Fruit fly (Drosophila melanogaster) whole organism, embryonic: Measurements from ENCODE around the gene ft.

ENCODE experiments used
- CG12155 ChIP-seq: fragments of 200-800 bp; sonication (Bioruptor generic); optimal IDR thresholded peaks from 3 replicates; lab custom pipeline; 2016; ENCODE audit warnings: missing biosample characterization, missing genetic modification characterization
- CG12391 ChIP-seq: fragments of 200-800 bp; sonication (Bioruptor generic); optimal IDR thresholded peaks from 3 replicates; lab custom pipeline; 2018; ENCODE audit warnings: missing biosample characterization, mild to moderate bottlenecking, missing genetic modification characterization, moderate library complexity
- CG13287 ChIP-seq: fragments of 200-800 bp; sonication (Bioruptor generic); IDR thresholded peaks from 2 replicates; pipeline ENCODE4 v1.3.6; 2022; ENCODE audit warnings: missing biosample characterization, missing genetic modification characterization; ENCODE audit not compliant: partially characterized antibody
- CG13894 ChIP-seq: fragments of 200-800 bp; sonication (Bioruptor generic); optimal IDR thresholded peaks from 3 replicates; lab custom pipeline; 2018; ENCODE audit warnings: missing biosample characterization, mild to moderate bottlenecking, missing genetic modification characterization, moderate library complexity
- CG14710 ChIP-seq: fragments of 200-800 bp; sonication (Bioruptor generic); optimal IDR thresholded peaks from 3 replicates; lab custom pipeline; 2019; ENCODE audit warnings: missing biosample characterization, mild to moderate bottlenecking, missing genetic modification characterization, moderate library complexity
- CG15696 ChIP-seq: fragments of 200-800 bp; sonication (Bioruptor generic); optimal IDR thresholded peaks from 2 replicates; lab custom pipeline; 2019; ENCODE audit warnings: missing biosample characterization, mild to moderate bottlenecking, missing genetic modification characterization, moderate library complexity
- CG17328 ChIP-seq: fragments of 200-800 bp; sonication (Bioruptor generic); IDR thresholded peaks from 2 replicates; pipeline ENCODE4 v1.3.6; 2022; ENCODE audit warnings: missing biosample characterization, missing genetic modification characterization
- CG17829 ChIP-seq: fragments of 200-800 bp; optimal IDR thresholded peaks from 2 replicates; lab custom pipeline; 2019; ENCODE audit warnings: missing biosample characterization, mild to moderate bottlenecking, missing genetic modification characterization, moderate library complexity
- CG18262 ChIP-seq: fragments of 200-800 bp; optimal IDR thresholded peaks from 3 replicates; lab custom pipeline; 2019; ENCODE audit warnings: missing biosample characterization, mild to moderate bottlenecking, missing genetic modification characterization, moderate library complexity
- CG2712 ChIP-seq: fragments of 200-800 bp; optimal IDR thresholded peaks from 3 replicates; lab custom pipeline; 2019; ENCODE audit warnings: missing biosample characterization, mild to moderate bottlenecking, missing genetic modification characterization, moderate library complexity
- CG3065 ChIP-seq: fragments of 200-800 bp; sonication (Bioruptor generic); optimal IDR thresholded peaks from 2 replicates; lab custom pipeline; 2016; ENCODE audit warnings: missing biosample characterization, missing genetic modification characterization
- CG3281 ChIP-seq: fragments of 200-800 bp; sonication (Bioruptor generic); optimal IDR thresholded peaks from 3 replicates; lab custom pipeline; 2017; ENCODE audit warnings: missing biosample characterization, mild to moderate bottlenecking, missing genetic modification characterization
- CG4360 ChIP-seq: fragments of 200-800 bp; sonication (Bioruptor generic); IDR thresholded peaks from 2 replicates; pipeline ENCODE4 v1.3.6; 2022; ENCODE audit warnings: missing biosample characterization, missing genetic modification characterization
- CG4424 ChIP-seq: fragments of 200-800 bp; sonication (Bioruptor generic); optimal IDR thresholded peaks from 3 replicates; lab custom pipeline; 2016; ENCODE audit warnings: missing biosample characterization, missing genetic modification characterization
- CG5245 ChIP-seq: fragments of 200-800 bp; sonication (Bioruptor generic); optimal IDR thresholded peaks from 3 replicates; lab custom pipeline; 2016; ENCODE audit warnings: missing biosample characterization, missing genetic modification characterization
- CG6689 ChIP-seq: fragments of 200-800 bp; sonication (Bioruptor generic); IDR thresholded peaks from 2 replicates; pipeline ENCODE4 v1.3.6; 2022; ENCODE audit warnings: missing biosample characterization, missing genetic modification characterization
- CG6813 ChIP-seq: fragments of 200-800 bp; sonication (Bioruptor generic); optimal IDR thresholded peaks from 2 replicates; lab custom pipeline; 2017; ENCODE audit warnings: missing biosample characterization, missing genetic modification characterization, mild to moderate bottlenecking, moderate library complexity, missing genetic modification reagents
- CG7928 ChIP-seq: fragments of 200-800 bp; sonication (Bioruptor generic); optimal IDR thresholded peaks from 2 replicates; lab custom pipeline; 2017; ENCODE audit warnings: missing biosample characterization, mild to moderate bottlenecking, missing genetic modification characterization
- CG8765 ChIP-seq: fragments of 200-800 bp; sonication (Bioruptor generic); IDR thresholded peaks from 2 replicates; pipeline ENCODE4 v1.3.6; 2022; ENCODE audit warnings: missing biosample characterization, missing genetic modification characterization
- CG9932 ChIP-seq: fragments of 200-800 bp; sonication (Bioruptor generic); IDR thresholded peaks from 2 replicates; pipeline ENCODE4 v1.3.6; 2022; ENCODE audit warnings: missing biosample characterization, missing genetic modification characterization
- CHES-1-like ChIP-seq: fragments of 200-800 bp; sonication (Bioruptor generic); optimal IDR thresholded peaks from 2 replicates; lab custom pipeline; 2016; ENCODE audit warnings: missing biosample characterization, missing genetic modification characterization
- Chrac-16 ChIP-seq: fragments of 200-800 bp; sonication (Bioruptor generic); optimal IDR thresholded peaks from 3 replicates; lab custom pipeline; 2016; ENCODE audit warnings: missing biosample characterization, missing genetic modification characterization
- HmgZ ChIP-seq: fragments of 200-800 bp; sonication (Bioruptor generic); optimal IDR thresholded peaks from 2 replicates; lab custom pipeline; 2018; ENCODE audit warnings: missing biosample characterization, mild to moderate bottlenecking, missing genetic modification characterization
- Hmr ChIP-seq: fragments of 200-800 bp; sonication (Bioruptor generic); optimal IDR thresholded peaks from 3 replicates; lab custom pipeline; 2017; ENCODE audit warnings: mild to moderate bottlenecking, missing biosample characterization, missing genetic modification reagents, missing genetic modification characterization
- Hmx ChIP-seq: fragments of 200-800 bp; sonication (Bioruptor generic); optimal IDR thresholded peaks from 2 replicates; lab custom pipeline; 2016; ENCODE audit warnings: missing biosample characterization, missing genetic modification characterization
- Nf-YA ChIP-seq: fragments of 200-800 bp; sonication (Bioruptor generic); IDR thresholded peaks from 2 replicates; pipeline ENCODE4 v1.3.6; 2022; ENCODE audit warnings: missing biosample characterization, missing genetic modification characterization
- Oli ChIP-seq: fragments of 200-800 bp; sonication (Bioruptor generic); optimal IDR thresholded peaks from 2 replicates; lab custom pipeline; 2018; ENCODE audit warnings: missing biosample characterization, mild to moderate bottlenecking, missing genetic modification characterization, moderate library complexity
- Opbp ChIP-seq: fragments of 200-800 bp; sonication (Bioruptor generic); IDR thresholded peaks from 3 replicates; pipeline ENCODE4 v1.3.6; 2022; ENCODE audit warnings: missing biosample characterization, missing genetic modification characterization; ENCODE audit not compliant: partially characterized antibody
- bsh ChIP-seq, 2 experiments: fragments of 200-800 bp; sonication (Bioruptor generic); optimal IDR thresholded peaks; 2 replicates each; lab custom pipeline; 2017 to 2018; ENCODE audit warnings: mild to moderate bottlenecking in 2 of 2, missing biosample characterization in 2 of 2, missing genetic modification characterization in 2 of 2, moderate library complexity in 1 of 2
- cg ChIP-seq: fragments of 200-800 bp; sonication (Bioruptor generic); optimal IDR thresholded peaks from 3 replicates; lab custom pipeline; 2019; ENCODE audit warnings: missing biosample characterization, mild to moderate bottlenecking, missing genetic modification characterization, moderate library complexity
- crc ChIP-seq: fragments of 200-800 bp; sonication (Bioruptor generic); optimal IDR thresholded peaks from 2 replicates; lab custom pipeline; 2016; ENCODE audit warnings: missing biosample characterization, missing genetic modification characterization
- dmrt11E ChIP-seq: fragments of 200-800 bp; sonication (Bioruptor generic); optimal IDR thresholded peaks from 3 replicates; lab custom pipeline; 2018; ENCODE audit warnings: missing biosample characterization, mild to moderate bottlenecking, missing genetic modification characterization, moderate library complexity
- dmrt99B ChIP-seq: fragments of 200-800 bp; sonication (Bioruptor generic); optimal IDR thresholded peaks from 2 replicates; lab custom pipeline; 2018; ENCODE audit warnings: missing biosample characterization, mild to moderate bottlenecking, missing genetic modification characterization, moderate library complexity
- fd96Cb ChIP-seq: fragments of 200-800 bp; sonication (Bioruptor generic); optimal IDR thresholded peaks from 2 replicates; lab custom pipeline; 2018; ENCODE audit warnings: missing biosample characterization, mild to moderate bottlenecking, missing genetic modification characterization, moderate library complexity
- fru ChIP-seq: fragments of >200 bp; optimal IDR thresholded peaks from 2 replicates; lab custom pipeline; 2017
- jing ChIP-seq: fragments of 200-800 bp; sonication (Bioruptor generic); optimal IDR thresholded peaks from 2 replicates; lab custom pipeline; 2018; ENCODE audit warnings: missing biosample characterization, mild to moderate bottlenecking, missing genetic modification characterization
- kni ChIP-seq: fragments of 200-800 bp; sonication (Bioruptor generic); optimal IDR thresholded peaks from 3 replicates; lab custom pipeline; 2017; ENCODE audit warnings: mild to moderate bottlenecking, missing biosample characterization, missing genetic modification reagents, missing genetic modification characterization
- lmd ChIP-seq: fragments of 200-800 bp; sonication (Bioruptor generic); IDR thresholded peaks from 2 replicates; pipeline ENCODE4 v1.3.6; 2022; ENCODE audit warnings: missing biosample characterization, missing genetic modification characterization
- lola ChIP-seq, 3 experiments: fragments of >200 bp in 2 of 3; fragments of 200-800 bp in 1 of 3; sonication (Bioruptor generic) in 1 of 3; optimal IDR thresholded peaks; 2 replicates each; lab custom pipeline; 2017 to 2019; ENCODE audit warnings: missing biosample characterization in 3 of 3, missing genetic modification characterization in 3 of 3, mild to moderate bottlenecking in 1 of 3, moderate library complexity in 1 of 3
- oc ChIP-seq: fragments of 200-800 bp; sonication (Bioruptor generic); optimal IDR thresholded peaks from 2 replicates; lab custom pipeline; 2018; ENCODE audit warnings: missing biosample characterization, mild to moderate bottlenecking, missing genetic modification characterization, moderate library complexity
- pho ChIP-seq: fragments of 200-800 bp; sonication (Bioruptor generic); optimal IDR thresholded peaks from 2 replicates; lab custom pipeline; 2016; ENCODE audit warnings: missing biosample characterization, missing genetic modification characterization
- ro ChIP-seq: fragments of 200-800 bp; sonication (Bioruptor generic); IDR thresholded peaks from 2 replicates; pipeline ENCODE4 v1.3.6; 2022; ENCODE audit warnings: missing biosample characterization, missing genetic modification characterization
- row ChIP-seq: fragments of 200-800 bp; sonication (Bioruptor generic); IDR thresholded peaks from 3 replicates; pipeline ENCODE4 v1.3.6; 2022; ENCODE audit warnings: missing biosample characterization, missing genetic modification characterization
- sc ChIP-seq, 3 experiments: fragments of >200 bp in 2 of 3; fragments of 200-800 bp in 1 of 3; sonication (Bioruptor generic) in 1 of 3; optimal IDR thresholded peaks; 2 replicates in 2 of 3; 3 replicates in 1 of 3; lab custom pipeline; 2017; ENCODE audit warnings: mild to moderate bottlenecking in 1 of 3, missing biosample characterization in 1 of 3, missing genetic modification characterization in 1 of 3, missing genetic modification reagents in 1 of 3
- sd ChIP-seq: fragments of 200-800 bp; sonication (Bioruptor generic); optimal IDR thresholded peaks from 3 replicates; lab custom pipeline; 2018; ENCODE audit warnings: missing biosample characterization, mild to moderate bottlenecking, missing genetic modification characterization, moderate library complexity
- sens ChIP-seq: fragments of 200-800 bp; sonication (Bioruptor generic); peaks from one replicate; lab custom pipeline; 2016; ENCODE audit warnings: missing biosample characterization, missing genetic modification characterization
- unpg ChIP-seq: fragments of 200-800 bp; sonication (Bioruptor generic); optimal IDR thresholded peaks from 3 replicates; lab custom pipeline; 2018; ENCODE audit warnings: missing biosample characterization, mild to moderate bottlenecking, missing genetic modification characterization, moderate library complexity

Gene ft

dm6 chr2L:4222002-4222920 is 665 bp upstream of the ft start (continued):
- TF ChIP-seq Nf-YA (GFP tag; lab: Robert Waterston, UW) (no peak), CG4360 (GFP tag; lab: Robert Waterston, UW) (peak; percentile 97), cg (peak; percentile 28), sens (GFP tag; lab: Kevin White, UChicago) (peak; percentile 85), CG12155 (GFP tag; lab: Kevin White, UChicago) (no peak), CG7928 (GFP tag; lab: Kevin White, UChicago) (no peak), HmgZ (tag; lab: Kevin White, UChicago) (no peak), CG3281 (GFP tag; lab: Kevin White, UChicago) (no peak), CG14710 (peak; percentile 68), Opbp (GFP tag; lab: Robert Waterston, UW) (0 out of 3 replicates have a peak, but pooled peaks have one; percentile 11), lola (GFP tag; optimal IDR thresholded peaks at IDR 0.05; lab: Kevin White, UChicago) (peak in 1 of 3 experiments; percentile 71), dmrt99B (tag; lab: Kevin White, UChicago) (no peak), sd (tag; lab: Kevin White, UChicago) (peak; percentile 81), CG15696 (peak; percentile 63), CG17829 (tag; lab: Kevin White, UChicago) (peak; percentile 32), kni (peak; percentile 80), fru (lab: Kevin White, UChicago) (no peak), Oli (tag; lab: Kevin White, UChicago) (peak; percentile 2), bsh (GFP tag; optimal IDR thresholded peaks at IDR 0.05; lab: Kevin White, UChicago) (peak in 1 of 2 experiments; percentile 87), CG4424 (GFP tag; lab: Kevin White, UChicago) (peak; percentile 60), CG18262 (tag; lab: Kevin White, UChicago) (peak; percentile 83), CG5245 (GFP tag; lab: Kevin White, UChicago) (no peak), fd96Cb (peak; percentile 26), CG12391 (tag; lab: Kevin White, UChicago) (peak; percentile 1)

dm6 chr2L:4218820-4219219 is 2.8 kb downstream of the ft start:
- TF ChIP-seq CG8765 (GFP tag; lab: Robert Waterston, UW) (no peak), CHES-1-like (GFP tag; lab: Kevin White, UChicago) (peak; percentile 4), dmrt11E (peak; percentile 34), CG5245 (GFP tag; lab: Kevin White, UChicago) (no peak), sc (optimal IDR thresholded peaks at IDR 0.05; lab: Kevin White, UChicago) (no peak), sc (GFP tag; optimal IDR thresholded peaks at IDR 0.05; lab: Kevin White, UChicago) (no peak), lmd (GFP tag; lab: Robert Waterston, UW) (peak; percentile 45), Chrac-16 (GFP tag; lab: Kevin White, UChicago) (peak; percentile 9), CG13287 (GFP tag; lab: Robert Waterston, UW) (no peak), Hmr (GFP tag; lab: Kevin White, UChicago) (peak; percentile 5), CG6689 (peak; percentile 32; the same call in 1 of the 2 replicates), CG3065 (GFP tag; lab: Kevin White, UChicago) (no peak), CG13894 (tag; lab: Kevin White, UChicago) (no peak), jing (GFP tag; lab: Kevin White, UChicago) (no peak), oc (no peak), pho (GFP tag; lab: Kevin White, UChicago) (peak; percentile 1), CG12391 (tag; lab: Kevin White, UChicago) (peak; percentile 42), Hmx (GFP tag; lab: Kevin White, UChicago) (no peak), CG6813 (GFP tag; lab: Kevin White, UChicago) (no peak), CG2712 (tag; lab: Kevin White, UChicago) (no peak), unpg (GFP tag; lab: Kevin White, UChicago) (no peak), CG9932 (GFP tag; lab: Robert Waterston, UW) (peak; percentile 41; the same call in 1 of the 2 replicates), row (GFP tag; lab: Robert Waterston, UW) (peak; percentile 57; the same call in 2 of the 3 replicates), CG17328 (GFP tag; lab: Robert Waterston, UW) (0 out of 2 replicates have a peak, but pooled peaks have one; percentile 22), crc (no peak), ro (GFP tag; lab: Robert Waterston, UW) (no peak)
